Fruit fly (Drosophila melanogaster) S2 (cell line): ENCODE results near the gene CG32299.

Experiments used
- CG8478 ChIP-seq: fragments of >200 bp; optimal IDR thresholded peaks from 2 replicates; lab custom pipeline; 2018
- CTCF ChIP-seq, 2 experiments: fragments of >200 bp; optimal IDR thresholded peaks; 2 replicates each; lab custom pipeline; 2018

- TF ChIP-seq CG8478 (lab: Kevin White, UChicago), result no peak
- no peak for TF ChIP-seq CTCF (optimal IDR thresholded peaks at IDR 0.05; lab: Kevin White, UChicago)
These were observed 18.9 kb downstream of the CG32299 start, which contains the start of the genes CG1317 and CG8993 for dm6 chr3L:2371882-2372281.
